Worm (Caenorhabditis elegans): ENCODE measurements around the gene sgo-1.

ce11 chrIV:7841218-7841617 lies 44.9 kb upstream of the sgo-1 start:
- TF ChIP-seq zag-1 (tag; optimal IDR thresholded peaks at IDR 0.05) (no peak), nhr-23 (tag; optimal IDR thresholded peaks at IDR 0.05) (no peak), tbx-2 (tag; optimal IDR thresholded peaks at IDR 0.05) (no peak), elt-2 (tag; optimal IDR thresholded peaks at IDR 0.05) (peak; percentile 89), lin-39 (tag; optimal IDR thresholded peaks at IDR 0.05) (no peak), unc-62 (GFP tag; optimal IDR thresholded peaks at IDR 0.05) (no peak), nhr-12 (tag; optimal IDR thresholded peaks at IDR 0.05) (no peak), nhr-237 (tag; optimal IDR thresholded peaks at IDR 0.05) (no peak), fkh-10 (GFP tag; optimal IDR thresholded peaks at IDR 0.05) (no peak), sea-2 (GFP tag; optimal IDR thresholded peaks at IDR 0.05) (no peak), fos-1 (tag; optimal IDR thresholded peaks at IDR 0.05) (no peak), ceh-82 (tag; optimal IDR thresholded peaks at IDR 0.05) (no peak)

Measured in whole organism, L3 larva.